Worm (Caenorhabditis elegans) whole organism, late embryonic: ENCODE results near the gene cyn-12.

ENCODE experiments used
- C08G9.2 ChIP-seq: sonication (generic microtip); optimal IDR thresholded peaks from 2 replicates; lab custom pipeline; 2016; ENCODE audit warnings: mild to moderate bottlenecking, missing genetic modification characterization, moderate library complexity, missing compliant biosample characterization
- K09A11.1 ChIP-seq: sonication (generic microtip); optimal IDR thresholded peaks from 2 replicates; lab custom pipeline; 2017; ENCODE audit warnings: antibody characterized with exemption, mild to moderate bottlenecking, missing genetic modification characterization, missing compliant biosample characterization; ENCODE audit not compliant: insufficient read depth
- Y22D7AL.16 ChIP-seq: sonication (generic microtip); optimal IDR thresholded peaks from 2 replicates; lab custom pipeline; 2016; ENCODE audit warnings: missing genetic modification characterization, missing compliant biosample characterization
- ceh-14 ChIP-seq: sonication (generic microtip); optimal IDR thresholded peaks from 2 replicates; lab custom pipeline; 2016; ENCODE audit warnings: missing genotype, missing genetic modification characterization, missing compliant biosample characterization
- ceh-19 ChIP-seq: fragments of 200-800 bp; sonication (Bioruptor generic); optimal IDR thresholded peaks from 2 replicates; lab custom pipeline; 2018; ENCODE audit warnings: mild to moderate bottlenecking, missing genetic modification characterization, missing compliant biosample characterization
- ceh-2 ChIP-seq: sonication (generic microtip); optimal IDR thresholded peaks from 2 replicates; lab custom pipeline; 2016; ENCODE audit warnings: missing genotype, missing genetic modification characterization, missing compliant biosample characterization
- ceh-22 ChIP-seq: sonication (generic microtip); optimal IDR thresholded peaks from 2 replicates; lab custom pipeline; 2017; ENCODE audit warnings: missing biosample characterization, missing genetic modification characterization
- ceh-31 ChIP-seq: sonication (generic microtip); optimal IDR thresholded peaks from 2 replicates; lab custom pipeline; 2016; ENCODE audit warnings: missing genetic modification characterization, missing compliant biosample characterization
- ceh-34 ChIP-seq: sonication (generic microtip); optimal IDR thresholded peaks from 2 replicates; lab custom pipeline; 2016; ENCODE audit warnings: mild to moderate bottlenecking, missing genetic modification characterization, missing compliant biosample characterization
- ceh-45 ChIP-seq: fragments of 200-800 bp; sonication (Bioruptor generic); IDR thresholded peaks from 2 replicates; pipeline ENCODE4 v1.3.6; 2022; ENCODE audit warnings: missing genetic modification reagents, missing genetic modification characterization, missing compliant biosample characterization
- ceh-6 ChIP-seq: fragments of 200-800 bp; sonication (Bioruptor generic); optimal IDR thresholded peaks from 2 replicates; lab custom pipeline; 2018; ENCODE audit warnings: mild to moderate bottlenecking, missing genetic modification characterization, missing compliant biosample characterization
- ceh-9 ChIP-seq: sonication (generic microtip); optimal IDR thresholded peaks from 2 replicates; lab custom pipeline; 2016; ENCODE audit warnings: mild to moderate bottlenecking, missing genetic modification characterization, inconsistent platforms, missing compliant biosample characterization
- dve-1 ChIP-seq: sonication (generic microtip); optimal IDR thresholded peaks from 2 replicates; lab custom pipeline; 2017; ENCODE audit warnings: antibody characterized with exemption, mild to moderate bottlenecking, missing genetic modification characterization, missing compliant biosample characterization
- elt-2 ChIP-seq: sonication (generic microtip); optimal IDR thresholded peaks from 2 replicates; lab custom pipeline; 2016; ENCODE audit warnings: missing genetic modification reagents, missing genetic modification characterization, missing compliant biosample characterization
- eyg-1 ChIP-seq: sonication (generic microtip); optimal IDR thresholded peaks from 2 replicates; lab custom pipeline; 2016; ENCODE audit warnings: missing genotype, missing genetic modification characterization, missing compliant biosample characterization
- fax-1 ChIP-seq: sonication (generic microtip); optimal IDR thresholded peaks from 2 replicates; lab custom pipeline; 2016; ENCODE audit warnings: missing genotype, missing genetic modification characterization, missing compliant biosample characterization
- gmeb-2 ChIP-seq: sonication (generic microtip); optimal IDR thresholded peaks from 2 replicates; lab custom pipeline; 2016; ENCODE audit warnings: missing genetic modification characterization, inconsistent platforms, missing compliant biosample characterization
- hlh-15 ChIP-seq: sonication (generic microtip); optimal IDR thresholded peaks from 2 replicates; lab custom pipeline; 2016; ENCODE audit warnings: missing genetic modification characterization, missing compliant biosample characterization
- hlh-30 ChIP-seq: sonication (generic microtip); optimal IDR thresholded peaks from 2 replicates; lab custom pipeline; 2017; ENCODE audit warnings: antibody characterized with exemption, missing genetic modification characterization, missing compliant biosample characterization; ENCODE audit not compliant: insufficient read depth
- lim-6 ChIP-seq: sonication (generic microtip); optimal IDR thresholded peaks from 2 replicates; lab custom pipeline; 2016; ENCODE audit warnings: missing genetic modification characterization, missing compliant biosample characterization
- lin-11 ChIP-seq: fragments of 200-800 bp; sonication (Bioruptor generic); optimal IDR thresholded peaks from 2 replicates; lab custom pipeline; 2018; ENCODE audit warnings: mild to moderate bottlenecking, missing genetic modification characterization, missing compliant biosample characterization
- mec-3 ChIP-seq: sonication (generic microtip); optimal IDR thresholded peaks from 2 replicates; lab custom pipeline; 2016; ENCODE audit warnings: borderline replicate concordance, missing genetic modification characterization, missing compliant biosample characterization
- nfya-1 ChIP-seq: sonication (generic microtip); optimal IDR thresholded peaks from 2 replicates; lab custom pipeline; 2017; ENCODE audit warnings: missing genetic modification characterization, mild to moderate bottlenecking, missing compliant biosample characterization, antibody characterized with exemption, moderate library complexity
- nhr-11 ChIP-seq: fragments of 150-350 bp; optimal IDR thresholded peaks from 2 replicates; lab custom pipeline; 2014; ENCODE audit warnings: missing biosample characterization, missing genetic modification characterization
- nhr-232 ChIP-seq: sonication (generic microtip); optimal IDR thresholded peaks from 2 replicates; lab custom pipeline; 2016; ENCODE audit warnings: missing genetic modification characterization, missing compliant biosample characterization
- odd-2 ChIP-seq: sonication (generic microtip); optimal IDR thresholded peaks from 2 replicates; lab custom pipeline; 2017; ENCODE audit warnings: antibody characterized with exemption, mild to moderate bottlenecking, missing genetic modification characterization, missing compliant biosample characterization
- pag-3 ChIP-seq: sonication (generic microtip); optimal IDR thresholded peaks from 2 replicates; lab custom pipeline; 2016; ENCODE audit warnings: missing compliant biosample characterization, missing genetic modification characterization, borderline replicate concordance
- pat-9 ChIP-seq: fragments of 200-800 bp; sonication (Bioruptor generic); optimal IDR thresholded peaks from 2 replicates; lab custom pipeline; 2018; ENCODE audit warnings: mild to moderate bottlenecking, missing genetic modification characterization, moderate library complexity, missing compliant biosample characterization
- pha-2 ChIP-seq: sonication (generic microtip); optimal IDR thresholded peaks from 2 replicates; lab custom pipeline; 2017; ENCODE audit warnings: mild to moderate bottlenecking, missing genetic modification characterization, missing compliant biosample characterization
- ref-2 ChIP-seq: sonication (generic microtip); optimal IDR thresholded peaks from 2 replicates; lab custom pipeline; 2016; ENCODE audit warnings: missing genetic modification characterization, missing compliant biosample characterization
- rnt-1 ChIP-seq: sonication (generic microtip); optimal IDR thresholded peaks from 2 replicates; lab custom pipeline; 2016; ENCODE audit warnings: missing genetic modification characterization, missing compliant biosample characterization
- sdc-2 ChIP-seq: sonication (generic microtip); optimal IDR thresholded peaks from 2 replicates; lab custom pipeline; 2016; ENCODE audit warnings: missing genotype, missing genetic modification characterization, missing compliant biosample characterization
- sox-2 ChIP-seq: fragments of 200-800 bp; sonication (Bioruptor generic); IDR thresholded peaks from 2 replicates; pipeline ENCODE4 v1.3.6; 2022; ENCODE audit warnings: missing genetic modification reagents, missing genetic modification characterization, missing compliant biosample characterization
- ttx-3 ChIP-seq: sonication (generic microtip); optimal IDR thresholded peaks from 2 replicates; lab custom pipeline; 2016; ENCODE audit warnings: missing genetic modification reagents, missing genetic modification characterization, missing compliant biosample characterization
- unc-3 ChIP-seq, 2 experiments: fragments of 200-800 bp in 1 of 2; sonication (Bioruptor generic) in 1 of 2; sonication (generic microtip) in 1 of 2; conservative IDR thresholded peaks in 1 of 2; optimal IDR thresholded peaks in 1 of 2; 2 replicates each; pipeline versions ENCODE4 v1.3.6 to Lab custom; 2016 to 2022; ENCODE audit warnings: missing compliant biosample characterization in 2 of 2, missing genetic modification characterization in 2 of 2, missing genetic modification reagents in 1 of 2
- unc-42 ChIP-seq: sonication (generic microtip); optimal IDR thresholded peaks from 2 replicates; lab custom pipeline; 2016; ENCODE audit warnings: missing genotype, missing genetic modification characterization, missing compliant biosample characterization
- unc-55 ChIP-seq: sonication (generic microtip); optimal IDR thresholded peaks from 2 replicates; lab custom pipeline; 2017; ENCODE audit warnings: missing biosample characterization, missing genetic modification reagents, missing genetic modification characterization
- unc-86 ChIP-seq: sonication (generic microtip); optimal IDR thresholded peaks from 2 replicates; lab custom pipeline; 2016; ENCODE audit warnings: missing genetic modification characterization, missing compliant biosample characterization
- zip-5 ChIP-seq: sonication (generic microtip); optimal IDR thresholded peaks from 2 replicates; lab custom pipeline; 2016; ENCODE audit warnings: missing genetic modification characterization, missing compliant biosample characterization
- ztf-16 ChIP-seq: sonication (generic microtip); optimal IDR thresholded peaks from 2 replicates; lab custom pipeline; 2017; ENCODE audit warnings: missing genetic modification characterization, missing compliant biosample characterization

The cyn-12 gene

DNA sequence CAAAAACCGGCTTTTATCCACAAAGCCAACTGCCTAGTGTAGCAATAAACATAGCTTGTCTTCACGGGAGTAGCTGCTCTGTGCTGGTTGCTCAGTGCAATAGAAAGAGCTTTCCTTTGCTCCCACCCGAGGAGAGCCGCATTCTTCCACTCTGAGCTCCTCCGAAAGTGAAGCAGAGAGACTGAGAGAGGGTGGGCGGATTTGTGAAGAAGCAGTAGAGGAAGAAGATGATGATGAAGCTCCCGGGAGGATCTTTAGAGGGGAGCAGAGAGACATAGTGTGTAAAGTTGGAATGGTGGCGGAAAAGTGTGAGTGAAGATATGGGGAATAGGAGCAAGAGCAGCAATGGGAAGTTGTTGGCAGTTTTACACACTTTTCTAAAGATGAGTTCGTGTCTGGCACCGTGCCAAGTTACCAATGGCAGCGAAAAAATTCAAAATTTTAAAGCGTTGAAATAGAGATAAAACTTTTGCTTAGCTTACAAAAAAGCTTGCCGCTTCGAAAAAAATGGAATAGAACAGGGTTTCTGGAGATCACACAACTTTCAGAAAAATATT is 34.4 kb downstream of the cyn-12 start, which contains the start of gene ZC477.4 (continued):
- TF ChIP-seq nfya-1 (tag; lab: Kevin White, UChicago) = peak; percentile 56
- TF ChIP-seq ceh-2 = no peak
- no peak for TF ChIP-seq gmeb-2 (tag; lab: Kevin White, UChicago)
- TF ChIP-seq ceh-34 (tag; lab: Kevin White, UChicago) = peak; percentile 25
- no peak for TF ChIP-seq unc-86 (tag; lab: Kevin White, UChicago)
- TF ChIP-seq dve-1 (tag; lab: Kevin White, UChicago) = no peak
- TF ChIP-seq lin-11 (tag; lab: Kevin White, UChicago) = no peak
- TF ChIP-seq eyg-1 (tag; lab: Kevin White, UChicago) = no peak
- TF ChIP-seq unc-42 (tag; lab: Kevin White, UChicago) = peak; percentile 4
- TF ChIP-seq ceh-6 (GFP tag; lab: Kevin White, UChicago) = no peak
- no peak for TF ChIP-seq pag-3 (tag; lab: Kevin White, UChicago)
- peak; percentile 7 for TF ChIP-seq ceh-31 (tag; lab: Kevin White, UChicago)
- no peak for TF ChIP-seq elt-2 (tag; lab: Kevin White, UChicago)
- TF ChIP-seq Y22D7AL.16 (tag; lab: Kevin White, UChicago) = no peak
- TF ChIP-seq K09A11.1 = no peak
- no peak for TF ChIP-seq C08G9.2 (tag; lab: Kevin White, UChicago)
- no peak for TF ChIP-seq hlh-15 (tag; lab: Kevin White, UChicago)
- TF ChIP-seq ceh-14 (tag; lab: Kevin White, UChicago) = peak; percentile 7
- peak; percentile 77 for TF ChIP-seq rnt-1 (tag; lab: Kevin White, UChicago)
- TF ChIP-seq pha-2 = no peak
- no peak for TF ChIP-seq ztf-16
- no peak for TF ChIP-seq ceh-19
- TF ChIP-seq nhr-232 (tag; lab: Kevin White, UChicago) = no peak
- TF ChIP-seq sox-2 = no peak
- TF ChIP-seq fax-1 = no peak
- no peak for TF ChIP-seq sdc-2 (tag; lab: Kevin White, UChicago)
- TF ChIP-seq hlh-30 (tag; lab: Kevin White, UChicago) = no peak
- no peak for TF ChIP-seq ttx-3
- no peak for TF ChIP-seq ceh-9 (tag; lab: Kevin White, UChicago)
- TF ChIP-seq pat-9 (tag; lab: Kevin White, UChicago) = peak; percentile 74
- TF ChIP-seq unc-55 (GFP tag; lab: Kevin White, UChicago) = peak; percentile 72
- no peak for TF ChIP-seq lim-6 (tag; lab: Kevin White, UChicago)
- TF ChIP-seq, all 69 proteins: peak for 14

ce11 chrIV:7097450-7097849 is 35.6 kb downstream of the cyn-12 start:
- TF ChIP-seq ref-2 (tag; lab: Kevin White, UChicago) (no peak), lin-11 (tag; lab: Kevin White, UChicago) (no peak), unc-3 (GFP tag; conservative IDR thresholded peaks at IDR 0.05; lab: Robert Waterston, UW) (no peak), unc-3 (tag; optimal IDR thresholded peaks at IDR 0.05; lab: Kevin White, UChicago) (no peak), nhr-232 (tag; lab: Kevin White, UChicago) (no peak), ttx-3 (no peak), unc-86 (tag; lab: Kevin White, UChicago) (no peak), ceh-14 (tag; lab: Kevin White, UChicago) (no peak), odd-2 (tag; lab: Kevin White, UChicago) (no peak), K09A11.1 (no peak), ceh-22 (no peak), nhr-11 (tag; lab: Kevin White, UChicago) (no peak), rnt-1 (tag; lab: Kevin White, UChicago) (no peak), ceh-31 (tag; lab: Kevin White, UChicago) (no peak), mec-3 (tag; lab: Kevin White, UChicago) (no peak), zip-5 (tag; lab: Kevin White, UChicago) (no peak), ceh-45 (GFP tag; lab: Robert Waterston, UW) (no peak)
